Fruit fly (Drosophila melanogaster): ENCODE results near the gene CG5731.

DNA sequence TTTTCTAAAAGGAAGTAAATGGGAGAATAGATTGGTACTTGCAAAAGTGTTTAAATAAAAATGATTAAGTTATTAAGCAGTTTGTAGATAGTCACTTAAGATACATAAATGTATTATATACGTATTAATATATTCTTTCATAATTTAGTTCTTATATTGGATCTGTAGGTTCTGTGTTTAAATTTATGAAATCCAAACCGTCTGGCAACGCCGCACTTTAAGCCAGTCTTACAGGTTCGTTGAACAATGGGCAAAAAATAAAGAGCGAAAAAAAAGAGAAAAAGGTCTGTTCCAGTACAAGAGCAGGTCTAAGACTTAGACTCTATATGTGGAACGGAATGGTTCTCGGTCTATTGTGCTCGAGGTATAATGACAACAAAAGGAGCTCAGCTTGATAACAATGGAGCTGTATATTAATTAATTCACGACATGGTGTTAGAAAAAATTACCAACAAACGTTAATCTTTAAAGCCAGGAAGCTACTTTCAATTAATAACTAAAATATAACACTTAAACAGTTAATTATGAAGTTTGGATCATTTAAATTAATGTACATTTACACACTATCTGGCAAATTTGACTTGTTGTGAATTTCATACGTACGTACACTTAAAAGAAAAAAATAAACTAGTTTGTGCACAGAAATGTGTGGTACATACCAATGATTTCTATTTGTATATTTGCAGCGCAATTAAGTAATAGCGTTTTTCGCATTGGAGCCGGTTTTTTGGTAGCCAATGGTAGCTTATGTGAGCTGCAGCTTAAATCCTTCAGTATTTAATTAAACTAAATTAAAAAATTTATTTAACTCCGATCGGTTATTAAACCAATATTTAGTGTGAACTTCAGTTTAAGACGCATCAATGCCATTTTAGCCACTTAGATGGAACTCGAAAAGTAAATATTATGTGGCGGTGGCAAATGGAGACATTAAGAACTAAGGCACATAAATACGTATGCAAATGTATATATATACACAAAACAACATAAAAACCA is at the start of gene CG5731:
- no peak for TF ChIP-seq CTCF (optimal IDR thresholded peaks at IDR 0.05)
- no peak for TF ChIP-seq CG8478 (optimal IDR thresholded peaks at IDR 0.05)
